Worm (Caenorhabditis elegans) whole organism, L1 larva: ENCODE data around the gene prx-13.

Experiments used
- C16A3.4 ChIP-seq: fragments of 150-350 bp; optimal IDR thresholded peaks from 2 replicates; lab custom pipeline; 2014; ENCODE audit warnings: missing biosample characterization, missing genetic modification characterization
- alr-1 ChIP-seq: fragments of 200-800 bp; sonication (Bioruptor generic); optimal IDR thresholded peaks from 2 replicates; lab custom pipeline; 2018; ENCODE audit warnings: borderline replicate concordance, mild to moderate bottlenecking, missing genetic modification characterization, missing compliant biosample characterization
- aly-2 ChIP-seq: fragments of 150-350 bp; optimal IDR thresholded peaks from 2 replicates; lab custom pipeline; 2014; ENCODE audit warnings: missing biosample characterization, missing genetic modification characterization
- blmp-1 ChIP-seq: fragments of 150-350 bp; optimal IDR thresholded peaks from 2 replicates; lab custom pipeline; 2014; ENCODE audit warnings: missing biosample characterization, missing genetic modification characterization
- ces-1 ChIP-seq: fragments of 150-350 bp; optimal IDR thresholded peaks from 2 replicates; lab custom pipeline; 2014; ENCODE audit warnings: missing biosample characterization, missing genetic modification reagents, missing genetic modification characterization
- dpl-1 ChIP-seq, 3 experiments: fragments of 150-350 bp in 2 of 3; sonication (generic microtip) in 1 of 3; optimal IDR thresholded peaks; 2 replicates each; lab custom pipeline; 2014 to 2017; ENCODE audit warnings: missing biosample characterization in 3 of 3, missing genetic modification characterization in 3 of 3, missing genetic modification reagents in 3 of 3
- egl-13 ChIP-seq: sonication (generic microtip); optimal IDR thresholded peaks from 2 replicates; lab custom pipeline; 2016; ENCODE audit warnings: missing genotype, missing genetic modification reagents, missing genetic modification characterization, missing compliant biosample characterization
- elt-2 ChIP-seq: sonication (generic microtip); optimal IDR thresholded peaks from 2 replicates; lab custom pipeline; 2016; ENCODE audit warnings: missing genetic modification characterization, mild to moderate bottlenecking, inconsistent platforms, missing compliant biosample characterization, missing genetic modification reagents
- lsy-2 ChIP-seq, 2 experiments: fragments of 150-350 bp; optimal IDR thresholded peaks; 2 replicates each; lab custom pipeline; 2014; ENCODE audit warnings: missing biosample characterization in 2 of 2, missing genetic modification characterization in 2 of 2
- nhr-11 ChIP-seq: fragments of 150-350 bp; optimal IDR thresholded peaks from 2 replicates; lab custom pipeline; 2014; ENCODE audit warnings: missing biosample characterization, missing genetic modification characterization
- nhr-237 ChIP-seq: fragments of 150-350 bp; optimal IDR thresholded peaks from 2 replicates; lab custom pipeline; 2014; ENCODE audit warnings: missing biosample characterization, missing genetic modification characterization
- pax-3 ChIP-seq: fragments of 200-800 bp; sonication (Bioruptor generic); optimal IDR thresholded peaks from 2 replicates; lab custom pipeline; 2018; ENCODE audit warnings: mild to moderate bottlenecking, missing genetic modification characterization, moderate library complexity, missing compliant biosample characterization
- snpc-4 ChIP-seq: fragments of 150-350 bp; optimal IDR thresholded peaks from 2 replicates; lab custom pipeline; 2014; ENCODE audit warnings: missing biosample characterization, missing genetic modification characterization
- tbx-2 ChIP-seq: sonication (generic microtip); optimal IDR thresholded peaks from 2 replicates; lab custom pipeline; 2016; ENCODE audit warnings: missing genetic modification characterization, missing compliant biosample characterization

- TF ChIP-seq lsy-2 (tag; optimal IDR thresholded peaks at IDR 0.05; lab: Kevin White, UChicago): no peak
- TF ChIP-seq alr-1 (tag; lab: Kevin White, UChicago): no peak
- TF ChIP-seq elt-2 (tag; lab: Kevin White, UChicago): no peak
- peak; percentile 25 for TF ChIP-seq tbx-2 (tag; lab: Kevin White, UChicago)
- no peak for TF ChIP-seq C16A3.4 (tag; lab: Kevin White, UChicago)
- no peak for TF ChIP-seq pax-3 (tag; lab: Kevin White, UChicago)
- no peak for TF ChIP-seq egl-13 (tag; lab: Kevin White, UChicago)
- no peak for TF ChIP-seq nhr-237
- TF ChIP-seq nhr-11 (tag; lab: Kevin White, UChicago): no peak
- TF ChIP-seq ces-1: no peak
- TF ChIP-seq aly-2 (tag; lab: Kevin White, UChicago): no peak
- TF ChIP-seq blmp-1: peak; percentile 67
- no peak for TF ChIP-seq dpl-1 (GFP tag; optimal IDR thresholded peaks at IDR 0.05; lab: Kevin White, UChicago)
- no peak for TF ChIP-seq snpc-4
These were observed 28.0 kb upstream of the prx-13 start for ce11 chrII:7279808-7280207.
